Fruit fly (Drosophila melanogaster): Measurements from ENCODE around the gene Msr-110.

Msr-110 gene

dm6 chr3L:5611732-5612250 is 34.6 kb upstream of the Msr-110 start (continued):
- peak; percentile 55 for TF ChIP-seq CG18619 (GFP tag; optimal IDR thresholded peaks at IDR 0.05)
- peak; percentile 2 for TF ChIP-seq CG15073 (GFP tag; optimal IDR thresholded peaks at IDR 0.05)
- peak; percentile 90 for TF ChIP-seq phol (tag; optimal IDR thresholded peaks at IDR 0.05)
- TF ChIP-seq Gsc (GFP tag; IDR thresholded peaks at IDR 0.05) = no peak
- TF ChIP-seq Dip2 (GFP tag; IDR thresholded peaks at IDR 0.05) = no peak
- TF ChIP-seq CG8359 (GFP tag; optimal IDR thresholded peaks at IDR 0.05; ENCODE audit: borderline replicate concordance) = peak; percentile 47
- peak; percentile 90 for TF ChIP-seq CG8924 (tag; optimal IDR thresholded peaks at IDR 0.05)
- peak; percentile 60 for TF ChIP-seq cwo (GFP tag; optimal IDR thresholded peaks at IDR 0.05)
- peak; percentile 17 for TF ChIP-seq NC2α (GFP tag; optimal IDR thresholded peaks at IDR 0.05)
- TF ChIP-seq bcd (GFP tag; optimal IDR thresholded peaks at IDR 0.05) = peak; percentile 74
- no peak for TF ChIP-seq lov (optimal IDR thresholded peaks at IDR 0.05)
- 0 out of 3 replicates have a peak, but pooled peaks have one; percentile 76 for TF ChIP-seq lov (GFP tag; IDR thresholded peaks at IDR 0.05)
- TF ChIP-seq slp2 (GFP tag; optimal IDR thresholded peaks at IDR 0.05) = no peak
- TF ChIP-seq jumu (GFP tag; optimal IDR thresholded peaks at IDR 0.05) = peak; percentile 50
- peak; percentile 63 for TF ChIP-seq Max (GFP tag; optimal IDR thresholded peaks at IDR 0.05)
- no peak for TF ChIP-seq br (optimal IDR thresholded peaks at IDR 0.05)
- TF ChIP-seq Six4 (GFP tag; optimal IDR thresholded peaks at IDR 0.05) = peak; percentile 78
- TF ChIP-seq en (GFP tag; optimal IDR thresholded peaks at IDR 0.05) = peak; percentile 33
- no peak for TF ChIP-seq schlank (tag; optimal IDR thresholded peaks at IDR 0.05)
- no peak for TF ChIP-seq tna (GFP tag; IDR thresholded peaks at IDR 0.05; ENCODE audit: partially characterized antibody)
- peak; percentile 76; the same call in 1 of the 2 replicates for TF ChIP-seq CG5953 (GFP tag; IDR thresholded peaks at IDR 0.05)
- peak; percentile 91 for TF ChIP-seq Xrp1 (GFP tag; IDR thresholded peaks at IDR 0.05)
- peak; percentile 60 for TF ChIP-seq Meics (GFP tag; optimal IDR thresholded peaks at IDR 0.05)
- peak; percentile 30 for TF ChIP-seq stwl (tag; optimal IDR thresholded peaks at IDR 0.05)
- peak; percentile 93 for TF ChIP-seq CG11696 (GFP tag; IDR thresholded peaks at IDR 0.05)
- peak; percentile 86 for TF ChIP-seq dmrt99B (tag; optimal IDR thresholded peaks at IDR 0.05)
- TF ChIP-seq sim (GFP tag; IDR thresholded peaks at IDR 0.05) = no peak
- TF ChIP-seq CrebB (tag; optimal IDR thresholded peaks at IDR 0.05) = peak; percentile 76
- peak; percentile 60; the same call in 1 of the 2 replicates for TF ChIP-seq Ptx1 (GFP tag; IDR thresholded peaks at IDR 0.05)
- TF ChIP-seq so (GFP tag; IDR thresholded peaks at IDR 0.05) = peak; percentile 88
- TF ChIP-seq tgo (GFP tag; IDR thresholded peaks at IDR 0.05) = peak; percentile 62; the same call in 1 of the 3 replicates
- TF ChIP-seq CG1603 (tag; optimal IDR thresholded peaks at IDR 0.05) = peak; percentile 32
- TF ChIP-seq CG4730 (GFP tag; IDR thresholded peaks at IDR 0.05) = peak; percentile 54; the same call in 1 of the 2 replicates
- no peak for TF ChIP-seq CG3995 (GFP tag; optimal IDR thresholded peaks at IDR 0.05)
- TF ChIP-seq B-H2 (GFP tag; optimal IDR thresholded peaks at IDR 0.05) = no peak
- peak in 1 of 2 experiments; percentile 94 for TF ChIP-seq eve (GFP tag; optimal IDR thresholded peaks at IDR 0.05)
- no peak for TF ChIP-seq hb (GFP tag; IDR thresholded peaks at IDR 0.05; ENCODE audit: partially characterized antibody)
- TF ChIP-seq HLH54F (GFP tag; optimal IDR thresholded peaks at IDR 0.05) = no peak
- peak; percentile 86 for TF ChIP-seq dmrt11E (tag; optimal IDR thresholded peaks at IDR 0.05)
- TF ChIP-seq C15 (GFP tag; IDR thresholded peaks at IDR 0.05) = no peak
- 0 out of 2 replicates have a peak, but pooled peaks have one; percentile 10 for TF ChIP-seq Doc2 (GFP tag; IDR thresholded peaks at IDR 0.05)
- no peak for TF ChIP-seq CG17359 (tag; optimal IDR thresholded peaks at IDR 0.05)
- no peak for TF ChIP-seq Mrtf (GFP tag; IDR thresholded peaks at IDR 0.05)
- TF ChIP-seq gce (GFP tag; IDR thresholded peaks at IDR 0.05) = 0 out of 3 replicates have a peak, but pooled peaks have one; percentile 57
- TF ChIP-seq dm (GFP tag; optimal IDR thresholded peaks at IDR 0.05) = peak; percentile 39
- TF ChIP-seq mirr (GFP tag; optimal IDR thresholded peaks at IDR 0.05) = no peak
- no peak for TF ChIP-seq Myb (GFP tag; optimal IDR thresholded peaks at IDR 0.05)
- peak; percentile 58 for TF ChIP-seq Hmr (GFP tag; optimal IDR thresholded peaks at IDR 0.05)
- TF ChIP-seq ase (GFP tag; IDR thresholded peaks at IDR 0.05) = peak; percentile 41; the same call in 1 of the 3 replicates
- peak; percentile 7; the same call in 1 of the 2 replicates for TF ChIP-seq CG10321 (GFP tag; IDR thresholded peaks at IDR 0.05)
- TF ChIP-seq CG3847 (GFP tag; IDR thresholded peaks at IDR 0.05) = peak; percentile 47
